Worm (Caenorhabditis elegans) whole organism, midembryonic: Measurements from ENCODE around the gene algn-9.

ENCODE experiments used
- T22C8.4 ChIP-seq: fragments of 200-800 bp; sonication (Bioruptor generic); IDR thresholded peaks from 2 replicates; pipeline ENCODE4 v1.3.6; 2022; ENCODE audit warnings: missing genetic modification characterization, missing compliant biosample characterization
- cog-1 ChIP-seq: sonication (generic microtip); optimal IDR thresholded peaks from 2 replicates; lab custom pipeline; 2016; ENCODE audit warnings: missing genetic modification characterization, missing compliant biosample characterization
- flt-1 ChIP-seq: fragments of 200-800 bp; sonication (Bioruptor generic); IDR thresholded peaks from 2 replicates; pipeline ENCODE4 v1.3.6; 2022; ENCODE audit warnings: missing genetic modification characterization, missing compliant biosample characterization
- klf-2 ChIP-seq: fragments of 200-800 bp; sonication (Bioruptor generic); conservative IDR thresholded peaks from 2 replicates; pipeline ENCODE4 v1.3.6; 2022; ENCODE audit warnings: missing genetic modification reagents, missing genetic modification characterization, missing compliant biosample characterization
- med-1 ChIP-seq: sonication (generic microtip); optimal IDR thresholded peaks from 2 replicates; lab custom pipeline; 2017; ENCODE audit warnings: missing genetic modification characterization, mild to moderate bottlenecking, missing compliant biosample characterization, antibody characterized with exemption, missing genetic modification reagents; ENCODE audit not compliant: insufficient read depth
- ref-1 ChIP-seq: fragments of 200-800 bp; sonication (Bioruptor generic); conservative IDR thresholded peaks from 2 replicates; pipeline ENCODE4 v1.3.6; 2022; ENCODE audit warnings: missing genetic modification reagents, missing genetic modification characterization, missing compliant biosample characterization
- tab-1 ChIP-seq: fragments of 200-800 bp; sonication (Bioruptor generic); IDR thresholded peaks from 2 replicates; pipeline ENCODE4 v1.3.6; 2022; ENCODE audit warnings: missing genetic modification characterization, missing compliant biosample characterization
- ztf-23 ChIP-seq: fragments of 200-800 bp; sonication (Bioruptor generic); IDR thresholded peaks from 2 replicates; pipeline ENCODE4 v1.3.6; 2022; ENCODE audit warnings: missing genetic modification reagents, missing genetic modification characterization, missing compliant biosample characterization
- ztf-29 ChIP-seq: fragments of 200-800 bp; sonication (Bioruptor generic); IDR thresholded peaks from 2 replicates; pipeline ENCODE4 v1.3.6; 2022; ENCODE audit warnings: missing genetic modification reagents, missing genetic modification characterization, missing compliant biosample characterization

algn-9 gene

ce11 chrII:10546784-10547087 is 37.4 kb upstream of the algn-9 start:
- TF ChIP-seq klf-2 (GFP tag; lab: Robert Waterston, UW) (no peak), med-1 (GFP tag; lab: Kevin White, UChicago) (no peak), ztf-29 (GFP tag; lab: Robert Waterston, UW) (no peak), cog-1 (tag; lab: Kevin White, UChicago) (no peak), ztf-23 (GFP tag; lab: Robert Waterston, UW) (no peak), T22C8.4 (GFP tag; lab: Robert Waterston, UW) (no peak), flt-1 (no peak), ref-1 (no peak), tab-1 (GFP tag; lab: Robert Waterston, UW) (no peak)

- TF ChIP-seq flt-1, result peak; percentile 61; the same call in 1 of the 2 replicates
- TF ChIP-seq ztf-23 (GFP tag; lab: Robert Waterston, UW), result no peak
Observed at ce11 chrII:10547311-10547710, 36.8 kb upstream of the algn-9 start.

- TF ChIP-seq flt-1 (peak; percentile 45; the same call in 1 of the 2 replicates), cog-1 (tag; lab: Kevin White, UChicago) (no peak)
Observed at ce11 chrII:10547803-10548693, 36.1 kb upstream of the algn-9 start.

- TF ChIP-seq ztf-23 (GFP tag; lab: Robert Waterston, UW) (peak; percentile 71; the same call in 1 of the 2 replicates), med-1 (GFP tag; lab: Kevin White, UChicago) (no peak), cog-1 (tag; lab: Kevin White, UChicago) (no peak), klf-2 (GFP tag; lab: Robert Waterston, UW) (no peak), tab-1 (GFP tag; lab: Robert Waterston, UW) (no peak), T22C8.4 (GFP tag; lab: Robert Waterston, UW) (no peak), ztf-29 (GFP tag; lab: Robert Waterston, UW) (peak; percentile 85), flt-1 (peak; percentile 80), ref-1 (no peak)
Observed at ce11 chrII:10548778-10549671, 35.1 kb upstream of the algn-9 start.

- no peak for TF ChIP-seq cog-1 (tag; lab: Kevin White, UChicago)
- no peak for TF ChIP-seq klf-2 (GFP tag; lab: Robert Waterston, UW)
- no peak for TF ChIP-seq T22C8.4 (GFP tag; lab: Robert Waterston, UW)
- no peak for TF ChIP-seq med-1 (GFP tag; lab: Kevin White, UChicago)
- TF ChIP-seq flt-1, result no peak
- no peak for TF ChIP-seq ztf-23 (GFP tag; lab: Robert Waterston, UW)
- no peak for TF ChIP-seq ref-1
- TF ChIP-seq tab-1 (GFP tag; lab: Robert Waterston, UW), result no peak
- no peak for TF ChIP-seq ztf-29 (GFP tag; lab: Robert Waterston, UW)
Observed at ce11 chrII:10550173-10550572, 34.0 kb upstream of the algn-9 start.

ce11 chrII:10550872-10551647 is 33.1 kb upstream of the algn-9 start:
- TF ChIP-seq flt-1, result no peak
- no peak for TF ChIP-seq med-1 (GFP tag; lab: Kevin White, UChicago)
- no peak for TF ChIP-seq tab-1 (GFP tag; lab: Robert Waterston, UW)
- no peak for TF ChIP-seq klf-2 (GFP tag; lab: Robert Waterston, UW)
- TF ChIP-seq ztf-29 (GFP tag; lab: Robert Waterston, UW), result no peak
- TF ChIP-seq ztf-23 (GFP tag; lab: Robert Waterston, UW), result no peak

- TF ChIP-seq cog-1 (tag; lab: Kevin White, UChicago), result peak; percentile 16
- no peak for TF ChIP-seq tab-1 (GFP tag; lab: Robert Waterston, UW)
- 0 out of 2 replicates have a peak, but pooled peaks have one; percentile 57 for TF ChIP-seq ztf-23 (GFP tag; lab: Robert Waterston, UW)
Observed at ce11 chrII:10551985-10552736, 32.0 kb upstream of the algn-9 start.

- TF ChIP-seq klf-2 (GFP tag; lab: Robert Waterston, UW) (no peak), tab-1 (GFP tag; lab: Robert Waterston, UW) (0 out of 2 replicates have a peak, but pooled peaks have one; percentile 28), ztf-23 (GFP tag; lab: Robert Waterston, UW) (no peak)
Observed at ce11 chrII:10553377-10554045, 30.6 kb upstream of the algn-9 start.
